Fruit fly (Drosophila melanogaster): ENCODE data around the gene CG15025.

CG15025 gene

dm6 chr3R:19470607-19471006 is 20.3 kb downstream of the CG15025 start:
- TF ChIP-seq CG2199 (GFP tag; IDR thresholded peaks at IDR 0.05) (peak; percentile 79; the same call in 1 of the 3 replicates), Asciz (GFP tag; optimal IDR thresholded peaks at IDR 0.05) (no peak), gcm (GFP tag; optimal IDR thresholded peaks at IDR 0.05) (peak; percentile 70), Ets65A (GFP tag) (no peak), sd (tag; optimal IDR thresholded peaks at IDR 0.05) (peak; percentile 66), vvl (GFP tag; IDR thresholded peaks at IDR 0.05) (peak; percentile 50; the same call in 1 of the 2 replicates), fu2 (GFP tag; optimal IDR thresholded peaks at IDR 0.05) (no peak), kni (GFP tag; optimal IDR thresholded peaks at IDR 0.05) (peak; percentile 7), Hr78 (GFP tag; optimal IDR thresholded peaks at IDR 0.05) (peak in 1 of 2 experiments; percentile 6)

DNA sequence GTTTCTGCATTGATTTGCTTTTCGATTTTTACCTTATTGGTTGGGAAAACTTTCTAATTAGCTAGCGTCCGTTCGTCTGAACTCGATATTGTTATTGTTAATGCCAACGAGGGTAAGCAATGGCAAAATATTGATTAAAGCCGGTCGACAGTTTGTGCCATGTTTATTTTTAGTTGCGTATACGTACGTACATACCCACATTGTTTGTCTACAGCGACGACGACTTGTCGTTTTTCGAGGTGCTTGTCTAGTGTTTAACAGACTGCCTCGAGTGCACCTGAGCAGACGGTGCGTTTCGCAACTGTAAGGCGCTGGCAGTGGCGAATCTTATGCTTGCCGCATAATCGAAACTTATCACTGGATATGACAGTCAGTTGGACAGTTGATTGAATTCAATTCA is 23.5 kb downstream of the CG15025 start:
- TF ChIP-seq sc (optimal IDR thresholded peaks at IDR 0.05) (no peak), sc (GFP tag; optimal IDR thresholded peaks at IDR 0.05) (peak; percentile 9), CG43689 (GFP tag; IDR thresholded peaks at IDR 0.05) (no peak), CG7372 (GFP tag; IDR thresholded peaks at IDR 0.05) (peak; percentile 36; the same call in 1 of the 2 replicates), Sox100B (GFP tag; optimal IDR thresholded peaks at IDR 0.05) (peak; percentile 59), Awh (GFP tag; IDR thresholded peaks at IDR 0.05) (peak; percentile 62), Fer1 (GFP tag; optimal IDR thresholded peaks at IDR 0.05) (peak; percentile 7), CG17912 (GFP tag; optimal IDR thresholded peaks at IDR 0.05) (peak; percentile 11), CG12299 (tag; optimal IDR thresholded peaks at IDR 0.05) (no peak), Opbp (GFP tag; IDR thresholded peaks at IDR 0.05; ENCODE audit: partially characterized antibody) (no peak), CG2712 (tag; optimal IDR thresholded peaks at IDR 0.05) (no peak), odd (GFP tag; optimal IDR thresholded peaks at IDR 0.05) (peak; percentile 7), HLH3B (GFP tag; IDR thresholded peaks at IDR 0.05) (peak; percentile 59; the same call in 1 of the 2 replicates), HLHmδ (GFP tag; optimal IDR thresholded peaks at IDR 0.05) (no peak), stc (GFP tag; IDR thresholded peaks at IDR 0.05) (no peak), CG17359 (tag; optimal IDR thresholded peaks at IDR 0.05) (peak; percentile 58), Nf-YA (GFP tag; IDR thresholded peaks at IDR 0.05) (peak; percentile 51; the same call in 1 of the 2 replicates), Fer3 (tag; optimal IDR thresholded peaks at IDR 0.05) (no peak), CG16863 (GFP tag; optimal IDR thresholded peaks at IDR 0.05) (peak; percentile 19), seq (GFP tag; IDR thresholded peaks at IDR 0.05) (peak; percentile 46; the same call in 1 of the 2 replicates), luna (GFP tag; optimal IDR thresholded peaks at IDR 0.05) (no peak), Vsx1 (GFP tag; optimal IDR thresholded peaks at IDR 0.05) (peak; percentile 23), Asciz (GFP tag; optimal IDR thresholded peaks at IDR 0.05) (peak; percentile 67), hkb (optimal IDR thresholded peaks at IDR 0.05) (no peak), hkb (GFP tag; IDR thresholded peaks at IDR 0.05) (peak; percentile 67), CG12942 (GFP tag; optimal IDR thresholded peaks at IDR 0.05) (peak; percentile 18), CG9437 (GFP tag; optimal IDR thresholded peaks at IDR 0.05) (no peak), CG7987 (GFP tag; optimal IDR thresholded peaks at IDR 0.05) (peak; percentile 12), vnd (GFP tag; IDR thresholded peaks at IDR 0.05; ENCODE audit: partially characterized antibody) (no peak), so (GFP tag; IDR thresholded peaks at IDR 0.05) (0 out of 3 replicates have a peak, but pooled peaks have one; percentile 40), CG18599 (GFP tag; optimal IDR thresholded peaks at IDR 0.05) (peak; percentile 27), abd-A (tag; optimal IDR thresholded peaks at IDR 0.05) (no peak), Drgx (GFP tag; IDR thresholded peaks at IDR 0.05) (0 out of 2 replicates have a peak, but pooled peaks have one; percentile 20), zfh1 (GFP tag; IDR thresholded peaks at IDR 0.05) (peak; percentile 47; the same call in 1 of the 3 replicates), E2f1 (GFP tag; IDR thresholded peaks at IDR 0.05) (peak; percentile 18; the same call in 1 of the 2 replicates), CG8290 (GFP tag; optimal IDR thresholded peaks at IDR 0.05) (no peak), CG8290 (tag; optimal IDR thresholded peaks at IDR 0.05) (peak in 1 of 2 experiments; percentile 45), unpg (GFP tag; optimal IDR thresholded peaks at IDR 0.05) (peak; percentile 20), CG34422 (GFP tag; IDR thresholded peaks at IDR 0.05) (no peak), ATbp (GFP tag; optimal IDR thresholded peaks at IDR 0.05) (peak; percentile 81), CG11504 (tag; optimal IDR thresholded peaks at IDR 0.05) (peak; percentile 29), Med (GFP tag) (peak; percentile 59)

Data from whole organism, embryonic.